Worm (Caenorhabditis elegans) whole organism, midembryonic: ENCODE data around the gene F56C9.10.

Experiments used
- T22C8.4 ChIP-seq: fragments of 200-800 bp; sonication (Bioruptor generic); IDR thresholded peaks from 2 replicates; pipeline ENCODE4 v1.3.6; 2022; ENCODE audit warnings: missing genetic modification characterization, missing compliant biosample characterization
- cog-1 ChIP-seq: sonication (generic microtip); optimal IDR thresholded peaks from 2 replicates; lab custom pipeline; 2016; ENCODE audit warnings: missing genetic modification characterization, missing compliant biosample characterization
- flt-1 ChIP-seq: fragments of 200-800 bp; sonication (Bioruptor generic); IDR thresholded peaks from 2 replicates; pipeline ENCODE4 v1.3.6; 2022; ENCODE audit warnings: missing genetic modification characterization, missing compliant biosample characterization
- klf-2 ChIP-seq: fragments of 200-800 bp; sonication (Bioruptor generic); conservative IDR thresholded peaks from 2 replicates; pipeline ENCODE4 v1.3.6; 2022; ENCODE audit warnings: missing genetic modification reagents, missing genetic modification characterization, missing compliant biosample characterization
- med-1 ChIP-seq: sonication (generic microtip); optimal IDR thresholded peaks from 2 replicates; lab custom pipeline; 2017; ENCODE audit warnings: missing genetic modification characterization, mild to moderate bottlenecking, missing compliant biosample characterization, antibody characterized with exemption, missing genetic modification reagents; ENCODE audit not compliant: insufficient read depth
- ref-1 ChIP-seq: fragments of 200-800 bp; sonication (Bioruptor generic); conservative IDR thresholded peaks from 2 replicates; pipeline ENCODE4 v1.3.6; 2022; ENCODE audit warnings: missing genetic modification reagents, missing genetic modification characterization, missing compliant biosample characterization
- tab-1 ChIP-seq: fragments of 200-800 bp; sonication (Bioruptor generic); IDR thresholded peaks from 2 replicates; pipeline ENCODE4 v1.3.6; 2022; ENCODE audit warnings: missing genetic modification characterization, missing compliant biosample characterization
- ztf-23 ChIP-seq: fragments of 200-800 bp; sonication (Bioruptor generic); IDR thresholded peaks from 2 replicates; pipeline ENCODE4 v1.3.6; 2022; ENCODE audit warnings: missing genetic modification reagents, missing genetic modification characterization, missing compliant biosample characterization
- ztf-29 ChIP-seq: fragments of 200-800 bp; sonication (Bioruptor generic); IDR thresholded peaks from 2 replicates; pipeline ENCODE4 v1.3.6; 2022; ENCODE audit warnings: missing genetic modification reagents, missing genetic modification characterization, missing compliant biosample characterization

Gene F56C9.10

ce11 chrIII:7373802-7374435 lies 38.8 kb upstream of the F56C9.10 start:
- no peak for TF ChIP-seq ztf-29 (GFP tag; lab: Robert Waterston, UW)
- TF ChIP-seq klf-2 (GFP tag; lab: Robert Waterston, UW): no peak
- TF ChIP-seq cog-1: no peak
- no peak for TF ChIP-seq T22C8.4 (GFP tag; lab: Robert Waterston, UW)
- no peak for TF ChIP-seq ref-1 (GFP tag; lab: Robert Waterston, UW)
- TF ChIP-seq med-1 (GFP tag; lab: Kevin White, UChicago): no peak
- no peak for TF ChIP-seq ztf-23
- TF ChIP-seq tab-1: no peak
- no peak for TF ChIP-seq flt-1

- no peak for TF ChIP-seq klf-2 (GFP tag; lab: Robert Waterston, UW)
- no peak for TF ChIP-seq tab-1
- TF ChIP-seq ztf-23: no peak
- TF ChIP-seq cog-1: no peak
- TF ChIP-seq flt-1: no peak
- no peak for TF ChIP-seq med-1 (GFP tag; lab: Kevin White, UChicago)
- TF ChIP-seq ref-1 (GFP tag; lab: Robert Waterston, UW): no peak
- TF ChIP-seq T22C8.4 (GFP tag; lab: Robert Waterston, UW): no peak
- no peak for TF ChIP-seq ztf-29 (GFP tag; lab: Robert Waterston, UW)
These were observed 35.5 kb upstream of the F56C9.10 start for ce11 chrIII:7370569-7370968.

ce11 chrIII:7369394-7370024 lies 34.4 kb upstream of the F56C9.10 start:
- no peak for TF ChIP-seq klf-2 (GFP tag; lab: Robert Waterston, UW)
- TF ChIP-seq ztf-23: no peak
- TF ChIP-seq med-1 (GFP tag; lab: Kevin White, UChicago): no peak
- TF ChIP-seq tab-1: no peak
- no peak for TF ChIP-seq ztf-29 (GFP tag; lab: Robert Waterston, UW)

ce11 chrIII:7367012-7367760 lies 32.1 kb upstream of the F56C9.10 start, which contains the start of the genes T20B12.5 and T20B12.4:
T20B12.5 (minus strand) TSS chrIII:7367112.
T20B12.4 (plus strand) TSS chrIII:7367710.
- TF ChIP-seq ztf-29 (GFP tag; lab: Robert Waterston, UW): no peak
- no peak for TF ChIP-seq tab-1
- TF ChIP-seq flt-1: no peak
- no peak for TF ChIP-seq klf-2 (GFP tag; lab: Robert Waterston, UW)
- TF ChIP-seq ref-1 (GFP tag; lab: Robert Waterston, UW): no peak
- TF ChIP-seq med-1 (GFP tag; lab: Kevin White, UChicago): no peak
- TF ChIP-seq ztf-23: no peak
- no peak for TF ChIP-seq cog-1
- no peak for TF ChIP-seq T22C8.4 (GFP tag; lab: Robert Waterston, UW)

DNA sequence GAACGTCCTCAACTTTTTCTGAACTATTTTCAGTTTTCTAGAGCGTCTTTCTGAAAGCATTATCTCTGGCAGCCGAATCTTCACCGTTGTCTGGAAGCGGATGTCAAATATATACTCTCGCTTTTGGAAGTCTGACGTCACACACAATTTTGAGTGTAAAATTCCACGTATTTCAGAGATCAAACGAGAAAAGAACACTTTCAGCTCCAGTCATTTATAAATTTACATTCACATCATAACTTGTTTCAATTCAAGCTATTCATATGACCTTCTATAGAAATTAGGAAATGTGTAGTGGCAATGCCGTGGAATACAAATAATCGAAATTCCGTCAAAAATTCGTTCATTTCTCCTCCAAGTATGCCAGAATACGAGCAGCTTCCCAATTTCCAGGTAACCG lies 30.5 kb upstream of the F56C9.10 start, which contains the start of gene F08F8.11:
Gene F08F8.11 (plus strand): TSS at position 301 of the 400 bp plus-strand sequence.
- TF ChIP-seq ztf-23: no peak
- TF ChIP-seq flt-1: no peak
- no peak for TF ChIP-seq med-1 (GFP tag; lab: Kevin White, UChicago)
- TF ChIP-seq klf-2 (GFP tag; lab: Robert Waterston, UW): no peak
- no peak for TF ChIP-seq ztf-29 (GFP tag; lab: Robert Waterston, UW)

- no peak for TF ChIP-seq ref-1 (GFP tag; lab: Robert Waterston, UW)
- TF ChIP-seq ztf-23: 0 out of 2 replicates have a peak, but pooled peaks have one; percentile 27
These were observed 24.0 kb upstream of the F56C9.10 start, which contains the start of the genes eco-1 and hmgr-1 for ce11 chrIII:7359037-7359548. eco-1 (minus strand) TSS chrIII:7359095. hmgr-1 (plus strand) TSS chrIII:7359498.

- TF ChIP-seq ref-1 (GFP tag; lab: Robert Waterston, UW) (no peak), med-1 (GFP tag; lab: Kevin White, UChicago) (no peak), ztf-23 (no peak), cog-1 (no peak), ztf-29 (GFP tag; lab: Robert Waterston, UW) (no peak), T22C8.4 (GFP tag; lab: Robert Waterston, UW) (no peak), flt-1 (no peak), klf-2 (GFP tag; lab: Robert Waterston, UW) (no peak), tab-1 (no peak)
These were observed 23.5 kb upstream of the F56C9.10 start for ce11 chrIII:7358627-7359026.

- TF ChIP-seq ztf-23 (peak; percentile 17; the same call in 1 of the 2 replicates), cog-1 (peak; percentile 19), tab-1 (no peak)
These were observed 22.2 kb upstream of the F56C9.10 start, which contains the start of gene F08F8.10 for ce11 chrIII:7357356-7357755. F08F8.10 (minus strand) TSS chrIII:7357393.

DNA sequence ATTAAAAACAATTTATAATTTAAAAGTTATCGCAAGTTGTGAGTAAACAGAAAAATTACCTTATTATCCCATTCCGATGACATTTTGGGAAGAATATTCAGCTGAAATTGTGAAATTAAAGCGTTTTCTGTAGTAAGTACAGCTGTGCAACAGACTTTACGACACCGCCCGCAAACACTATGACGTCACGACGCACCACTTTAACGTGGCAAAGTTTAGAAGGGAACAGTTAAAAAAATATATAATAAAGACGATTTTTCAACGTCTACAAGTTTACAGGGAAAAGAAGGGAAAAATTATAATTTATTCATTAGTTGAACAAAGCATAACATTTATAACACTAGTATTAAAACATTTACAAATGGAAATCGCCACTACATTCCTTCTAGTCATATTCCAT lies 18.8 kb upstream of the F56C9.10 start, which contains the start of gene F08F8.9:
Gene F08F8.9 (minus strand): TSS at position 101 of the 400 bp plus-strand sequence.
- no peak for TF ChIP-seq cog-1
- TF ChIP-seq tab-1: no peak
- TF ChIP-seq ztf-29 (GFP tag; lab: Robert Waterston, UW): no peak
- no peak for TF ChIP-seq med-1 (GFP tag; lab: Kevin White, UChicago)
- no peak for TF ChIP-seq ref-1 (GFP tag; lab: Robert Waterston, UW)
- TF ChIP-seq klf-2 (GFP tag; lab: Robert Waterston, UW): no peak
- no peak for TF ChIP-seq flt-1
- no peak for TF ChIP-seq T22C8.4 (GFP tag; lab: Robert Waterston, UW)
- no peak for TF ChIP-seq ztf-23
